Fruit fly (Drosophila melanogaster) whole organism, prepupa: ENCODE measurements around the gene VhaAC45RP.

ENCODE experiments used
- Blimp-1 ChIP-seq: fragments of 200-800 bp; sonication (Bioruptor generic); optimal IDR thresholded peaks from 3 replicates; lab custom pipeline; 2017; ENCODE audit warnings: missing biosample characterization, missing genetic modification characterization, mild to moderate bottlenecking, moderate library complexity, missing genetic modification reagents
- CG10631 ChIP-seq: fragments of 200-800 bp; sonication (Bioruptor generic); optimal IDR thresholded peaks from 2 replicates; lab custom pipeline; 2016; ENCODE audit warnings: missing biosample characterization, missing genetic modification characterization
- CG8632 ChIP-seq: fragments of 200-800 bp; sonication (Bioruptor generic); optimal IDR thresholded peaks from 3 replicates; lab custom pipeline; 2016; ENCODE audit warnings: missing biosample characterization, missing genetic modification characterization
- Ets21C ChIP-seq: fragments of 200-800 bp; sonication (Bioruptor generic); optimal IDR thresholded peaks from 3 replicates; lab custom pipeline; 2016; ENCODE audit warnings: missing biosample characterization, missing genetic modification characterization
- Hr39 ChIP-seq: fragments of 200-800 bp; sonication (Bioruptor generic); optimal IDR thresholded peaks from 2 replicates; lab custom pipeline; 2016; ENCODE audit warnings: missing biosample characterization, missing genetic modification characterization
- Sox102F ChIP-seq: fragments of 200-800 bp; sonication (Bioruptor generic); optimal IDR thresholded peaks from 2 replicates; lab custom pipeline; 2016; ENCODE audit warnings: missing biosample characterization, mild to moderate bottlenecking, missing genetic modification characterization
- acj6 ChIP-seq: fragments of 200-800 bp; sonication (Bioruptor generic); optimal IDR thresholded peaks from 3 replicates; lab custom pipeline; 2016; ENCODE audit warnings: missing biosample characterization, missing genetic modification characterization
- fd59A ChIP-seq: fragments of 200-800 bp; sonication (Bioruptor generic); optimal IDR thresholded peaks from 2 replicates; lab custom pipeline; 2017; ENCODE audit warnings: missing biosample characterization, mild to moderate bottlenecking, missing genetic modification characterization, missing genetic modification reagents
- pdm3 ChIP-seq: fragments of 200-800 bp; sonication (Bioruptor generic); optimal IDR thresholded peaks from 3 replicates; lab custom pipeline; 2016; ENCODE audit warnings: missing biosample characterization, missing genetic modification characterization
- salr ChIP-seq, 2 experiments: fragments of 200-800 bp; sonication (Bioruptor generic); optimal IDR thresholded peaks; 3 replicates each; lab custom pipeline; 2016 to 2018; ENCODE audit warnings: missing biosample characterization in 2 of 2, missing genetic modification characterization in 2 of 2, mild to moderate bottlenecking in 1 of 2
- svp ChIP-seq: fragments of 200-800 bp; sonication (Bioruptor generic); peaks from one replicate; lab custom pipeline; 2016; ENCODE audit warnings: missing biosample characterization, missing genetic modification characterization

DNA sequence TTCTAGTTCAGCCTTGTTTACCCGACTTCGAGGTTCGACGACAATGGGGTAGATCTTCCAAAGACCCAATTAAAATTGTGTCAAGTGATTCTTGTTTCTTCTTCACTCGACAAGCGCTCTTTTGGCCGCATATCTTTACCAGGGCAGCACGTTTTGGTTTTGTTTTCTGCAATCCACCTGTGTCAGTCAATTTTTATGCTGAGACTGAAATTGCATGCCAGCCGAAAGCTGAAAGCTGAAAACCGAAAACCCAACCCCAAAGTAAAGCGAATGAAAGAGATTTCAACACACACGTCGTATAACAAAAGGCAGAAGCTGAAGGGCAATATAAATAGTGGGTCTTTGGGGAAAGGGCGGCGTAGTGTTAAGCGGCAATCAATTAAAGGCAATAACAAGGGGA is 23.2 kb upstream of the VhaAC45RP start:
- no peak for TF ChIP-seq CG10631 (GFP tag; lab: Kevin White, UChicago)
- TF ChIP-seq acj6 (GFP tag; lab: Kevin White, UChicago), result no peak
- TF ChIP-seq Hr39, result no peak
- TF ChIP-seq CG8632 (GFP tag; lab: Kevin White, UChicago), result no peak
- no peak for TF ChIP-seq fd59A (GFP tag; lab: Kevin White, UChicago)
- TF ChIP-seq svp, result no peak
- no peak for TF ChIP-seq pdm3 (GFP tag; lab: Kevin White, UChicago)
- no peak for TF ChIP-seq Sox102F (GFP tag; lab: Kevin White, UChicago)
- no peak for TF ChIP-seq Ets21C (GFP tag; lab: Kevin White, UChicago)
- TF ChIP-seq Blimp-1 (GFP tag; lab: Kevin White, UChicago), result no peak
- TF ChIP-seq salr (GFP tag; optimal IDR thresholded peaks at IDR 0.05; lab: Kevin White, UChicago), result no peak
